Fruit fly (Drosophila melanogaster): ENCODE data around the gene CG15263.

CG15263 gene

dm6 chr2L:15275794-15276193 lies 9.0 kb upstream of the CG15263 start:
- TF ChIP-seq noc (tag; optimal IDR thresholded peaks at IDR 0.05): no peak

- TF ChIP-seq noc (tag; optimal IDR thresholded peaks at IDR 0.05): no peak
Observed at dm6 chr2L:15280975-15281374, 3.8 kb upstream of the CG15263 start.

- TF ChIP-seq noc (tag; optimal IDR thresholded peaks at IDR 0.05): no peak
Observed at dm6 chr2L:15292139-15292538, 7.3 kb downstream of the CG15263 start, which contains the start of gene CG15260. Gene CG15260, minus strand, starts transcription at chr2L:15292239.

dm6 chr2L:15297508-15297907 lies 12.7 kb downstream of the CG15263 start, which contains the start of gene CG15262:
Gene CG15262, plus strand, starts transcription at chr2L:15297808.
- TF ChIP-seq noc (tag; optimal IDR thresholded peaks at IDR 0.05): no peak

dm6 chr2L:15301841-15302240 lies 17.0 kb downstream of the CG15263 start:
- no peak for TF ChIP-seq noc (tag; optimal IDR thresholded peaks at IDR 0.05)

dm6 chr2L:15304359-15304758 lies 19.6 kb downstream of the CG15263 start:
- no peak for TF ChIP-seq noc (tag; optimal IDR thresholded peaks at IDR 0.05)

dm6 chr2L:15306802-15307201 lies 22.0 kb downstream of the CG15263 start:
- no peak for TF ChIP-seq noc (tag; optimal IDR thresholded peaks at IDR 0.05)

dm6 chr2L:15314903-15315302 lies 30.1 kb downstream of the CG15263 start:
- no peak for TF ChIP-seq noc (tag; optimal IDR thresholded peaks at IDR 0.05)

- TF ChIP-seq noc (tag; optimal IDR thresholded peaks at IDR 0.05): no peak
Observed at dm6 chr2L:15316410-15316809, 31.6 kb downstream of the CG15263 start.

- no peak for TF ChIP-seq noc (tag; optimal IDR thresholded peaks at IDR 0.05)
Observed at dm6 chr2L:15318801-15319200, 34.0 kb downstream of the CG15263 start, which contains the start of gene nht. Gene nht, minus strand, starts transcription at chr2L:15318901.

- TF ChIP-seq noc (tag; optimal IDR thresholded peaks at IDR 0.05): no peak
Observed at dm6 chr2L:15319208-15319607, 34.4 kb downstream of the CG15263 start.

- TF ChIP-seq noc (tag; optimal IDR thresholded peaks at IDR 0.05): no peak
Observed at dm6 chr2L:15319874-15320273, 35.1 kb downstream of the CG15263 start.

- TF ChIP-seq noc (tag; optimal IDR thresholded peaks at IDR 0.05): no peak
Observed at dm6 chr2L:15321408-15321807, 36.6 kb downstream of the CG15263 start.

dm6 chr2L:15323196-15323595 lies 38.4 kb downstream of the CG15263 start:
- TF ChIP-seq noc (tag; optimal IDR thresholded peaks at IDR 0.05): no peak

dm6 chr2L:15324103-15324840 lies 39.5 kb downstream of the CG15263 start:
- no peak for TF ChIP-seq noc (tag; optimal IDR thresholded peaks at IDR 0.05)

- TF ChIP-seq noc (tag; optimal IDR thresholded peaks at IDR 0.05): no peak
Observed at dm6 chr2L:15325555-15326285, 40.9 kb downstream of the CG15263 start.

- TF ChIP-seq noc (tag; optimal IDR thresholded peaks at IDR 0.05): no peak
Observed at dm6 chr2L:15327993-15328392, 43.2 kb downstream of the CG15263 start.

Measured in whole organism, larva.